Fruit fly (Drosophila melanogaster) whole organism, prepupa: ENCODE results near the gene Sfp24Bc.

Experiments
- Blimp-1 ChIP-seq: fragments of 200-800 bp; sonication (Bioruptor generic); optimal IDR thresholded peaks from 3 replicates; lab custom pipeline; 2017; ENCODE audit warnings: missing biosample characterization, missing genetic modification characterization, mild to moderate bottlenecking, moderate library complexity, missing genetic modification reagents
- CG10631 ChIP-seq: fragments of 200-800 bp; sonication (Bioruptor generic); optimal IDR thresholded peaks from 2 replicates; lab custom pipeline; 2016; ENCODE audit warnings: missing biosample characterization, missing genetic modification characterization
- CG10669 ChIP-seq: fragments of 200-800 bp; sonication (Bioruptor generic); optimal IDR thresholded peaks from 3 replicates; lab custom pipeline; 2018; ENCODE audit warnings: missing biosample characterization, mild to moderate bottlenecking, missing genetic modification characterization, moderate library complexity
- CG11294 ChIP-seq: fragments of 200-800 bp; sonication (Bioruptor generic); IDR thresholded peaks from 2 replicates; pipeline ENCODE4 v1.3.6; 2022; ENCODE audit warnings: missing biosample characterization, missing genetic modification characterization
- CG11762 ChIP-seq: fragments of 200-800 bp; sonication (Bioruptor generic); optimal IDR thresholded peaks from 3 replicates; lab custom pipeline; 2016; ENCODE audit warnings: missing biosample characterization, missing genetic modification characterization; ENCODE audit not compliant: insufficient read depth
- CG15336 ChIP-seq: fragments of 200-800 bp; sonication (Bioruptor generic); IDR thresholded peaks from 2 replicates; pipeline ENCODE4 v1.3.6; 2022; ENCODE audit warnings: missing biosample characterization, missing genetic modification characterization
- CG3032 ChIP-seq: fragments of 200-800 bp; optimal IDR thresholded peaks from 2 replicates; lab custom pipeline; 2019; ENCODE audit warnings: missing biosample characterization, mild to moderate bottlenecking, missing genetic modification characterization, moderate library complexity
- CG32006 ChIP-seq: fragments of 200-800 bp; sonication (Bioruptor generic); optimal IDR thresholded peaks from 3 replicates; lab custom pipeline; 2017; ENCODE audit warnings: missing biosample characterization, mild to moderate bottlenecking, missing genetic modification characterization
- CG4318 ChIP-seq: fragments of 200-800 bp; sonication (Bioruptor generic); optimal IDR thresholded peaks from 3 replicates; lab custom pipeline; 2017; ENCODE audit warnings: missing biosample characterization, mild to moderate bottlenecking, missing genetic modification characterization
- CG6163 ChIP-seq: fragments of 200-800 bp; sonication (Bioruptor generic); IDR thresholded peaks from 3 replicates; pipeline ENCODE4 v1.3.6; 2022; ENCODE audit warnings: missing biosample characterization, missing genetic modification characterization
- CG6276 ChIP-seq: fragments of 200-800 bp; sonication (Bioruptor generic); optimal IDR thresholded peaks from 2 replicates; lab custom pipeline; 2017; ENCODE audit warnings: missing biosample characterization, mild to moderate bottlenecking, missing genetic modification characterization
- CG6854 ChIP-seq: fragments of 200-800 bp; sonication (Bioruptor generic); optimal IDR thresholded peaks from 2 replicates; lab custom pipeline; 2017; ENCODE audit warnings: missing biosample characterization, mild to moderate bottlenecking, missing genetic modification characterization
- CG7368 ChIP-seq: fragments of 200-800 bp; sonication (Bioruptor generic); optimal IDR thresholded peaks from 3 replicates; lab custom pipeline; 2016; ENCODE audit warnings: missing biosample characterization, missing genetic modification characterization
- CG8119 ChIP-seq: fragments of 200-800 bp; sonication (Bioruptor generic); IDR thresholded peaks from 3 replicates; pipeline ENCODE4 v1.3.6; 2022; ENCODE audit warnings: missing biosample characterization, missing genetic modification characterization
- CG8319 ChIP-seq: fragments of 200-800 bp; sonication (Bioruptor generic); optimal IDR thresholded peaks from 3 replicates; lab custom pipeline; 2016; ENCODE audit warnings: missing biosample characterization, missing genetic modification characterization
- CG8632 ChIP-seq: fragments of 200-800 bp; sonication (Bioruptor generic); optimal IDR thresholded peaks from 3 replicates; lab custom pipeline; 2016; ENCODE audit warnings: missing biosample characterization, missing genetic modification characterization
- Eip75B ChIP-seq: fragments of 200-800 bp; sonication (Bioruptor generic); optimal IDR thresholded peaks from 3 replicates; lab custom pipeline; 2016; ENCODE audit warnings: missing biosample characterization, missing genetic modification characterization
- Eip78C ChIP-seq: fragments of 200-800 bp; sonication (Bioruptor generic); peaks from one replicate; lab custom pipeline; 2016; ENCODE audit warnings: missing biosample characterization, missing genetic modification characterization
- Eip93F ChIP-seq: fragments of 200-800 bp; sonication (Bioruptor generic); optimal IDR thresholded peaks from 2 replicates; lab custom pipeline; 2016; ENCODE audit warnings: missing biosample characterization, mild to moderate bottlenecking, missing genetic modification characterization
- Ets21C ChIP-seq: fragments of 200-800 bp; sonication (Bioruptor generic); optimal IDR thresholded peaks from 3 replicates; lab custom pipeline; 2016; ENCODE audit warnings: missing biosample characterization, missing genetic modification characterization
- Ets96B ChIP-seq: fragments of 200-800 bp; optimal IDR thresholded peaks from 2 replicates; lab custom pipeline; 2019; ENCODE audit warnings: missing biosample characterization, mild to moderate bottlenecking, missing genetic modification characterization, moderate library complexity
- Gug ChIP-seq: fragments of 200-800 bp; sonication (Bioruptor generic); IDR thresholded peaks from 2 replicates; pipeline ENCODE4 v1.3.6; 2022; ENCODE audit warnings: missing biosample characterization, missing genetic modification characterization
- Hr38 ChIP-seq: sonication (Bioruptor generic); optimal IDR thresholded peaks from 2 replicates; lab custom pipeline; 2016; ENCODE audit warnings: missing biosample characterization, missing genetic modification characterization
- Hr4 ChIP-seq: fragments of 200-800 bp; sonication (Bioruptor generic); optimal IDR thresholded peaks from 3 replicates; lab custom pipeline; 2016; ENCODE audit warnings: missing biosample characterization, missing genetic modification characterization
- Lpt ChIP-seq: fragments of 200-800 bp; sonication (Bioruptor generic); optimal IDR thresholded peaks from 3 replicates; lab custom pipeline; 2016; ENCODE audit warnings: missing biosample characterization, missing genetic modification characterization
- Sox102F ChIP-seq: fragments of 200-800 bp; sonication (Bioruptor generic); optimal IDR thresholded peaks from 2 replicates; lab custom pipeline; 2016; ENCODE audit warnings: missing biosample characterization, mild to moderate bottlenecking, missing genetic modification characterization
- Sox14 ChIP-seq: fragments of 200-800 bp; sonication (Bioruptor generic); optimal IDR thresholded peaks from 3 replicates; lab custom pipeline; 2016; ENCODE audit warnings: missing biosample characterization, missing genetic modification characterization
- Sox15 ChIP-seq: fragments of 200-800 bp; sonication (Bioruptor generic); optimal IDR thresholded peaks from 3 replicates; lab custom pipeline; 2016; ENCODE audit warnings: missing biosample characterization, missing genetic modification characterization
- achi ChIP-seq: fragments of 200-800 bp; sonication (Bioruptor generic); optimal IDR thresholded peaks from 3 replicates; lab custom pipeline; 2016; ENCODE audit warnings: missing biosample characterization, missing genetic modification characterization
- cyc ChIP-seq: fragments of 200-800 bp; sonication (Bioruptor generic); optimal IDR thresholded peaks from 3 replicates; lab custom pipeline; 2016; ENCODE audit warnings: missing biosample characterization, missing genetic modification characterization
- dsx ChIP-seq: fragments of 200-800 bp; optimal IDR thresholded peaks from 3 replicates; lab custom pipeline; 2019; ENCODE audit warnings: missing biosample characterization, mild to moderate bottlenecking, missing genetic modification characterization, moderate library complexity; ENCODE audit not compliant: poor library complexity, severe bottlenecking
- eg ChIP-seq: fragments of 200-800 bp; sonication (Bioruptor generic); IDR thresholded peaks from 3 replicates; pipeline ENCODE4 v1.3.6; 2022; ENCODE audit warnings: missing biosample characterization, missing genetic modification characterization
- esn ChIP-seq: fragments of 200-800 bp; sonication (Bioruptor generic); optimal IDR thresholded peaks from 2 replicates; lab custom pipeline; 2016; ENCODE audit warnings: missing biosample characterization, mild to moderate bottlenecking, missing genetic modification characterization, moderate library complexity
- fd59A ChIP-seq: fragments of 200-800 bp; sonication (Bioruptor generic); optimal IDR thresholded peaks from 2 replicates; lab custom pipeline; 2017; ENCODE audit warnings: missing biosample characterization, mild to moderate bottlenecking, missing genetic modification characterization, missing genetic modification reagents
- fd85E ChIP-seq: fragments of 200-800 bp; sonication (Bioruptor generic); optimal IDR thresholded peaks from 3 replicates; lab custom pipeline; 2016; ENCODE audit warnings: missing biosample characterization, missing genetic modification characterization
- fkh ChIP-seq: fragments of 200-800 bp; sonication (Bioruptor generic); optimal IDR thresholded peaks from 3 replicates; lab custom pipeline; 2017; ENCODE audit warnings: missing biosample characterization, mild to moderate bottlenecking, missing genetic modification characterization, moderate library complexity
- lz ChIP-seq: fragments of 200-800 bp; sonication (Bioruptor generic); optimal IDR thresholded peaks from 3 replicates; lab custom pipeline; 2016; ENCODE audit warnings: missing biosample characterization, missing genetic modification characterization
- net ChIP-seq: fragments of 200-800 bp; sonication (Bioruptor generic); optimal IDR thresholded peaks from 3 replicates; lab custom pipeline; 2016; ENCODE audit warnings: missing biosample characterization, missing genetic modification characterization
- pdm3 ChIP-seq: fragments of 200-800 bp; sonication (Bioruptor generic); optimal IDR thresholded peaks from 3 replicates; lab custom pipeline; 2016; ENCODE audit warnings: missing biosample characterization, missing genetic modification characterization
- salr ChIP-seq, 2 experiments: fragments of 200-800 bp; sonication (Bioruptor generic); optimal IDR thresholded peaks; 3 replicates each; lab custom pipeline; 2016 to 2018; ENCODE audit warnings: missing biosample characterization in 2 of 2, missing genetic modification characterization in 2 of 2, mild to moderate bottlenecking in 1 of 2
- spab ChIP-seq: fragments of 200-800 bp; sonication (Bioruptor generic); optimal IDR thresholded peaks from 2 replicates; lab custom pipeline; 2017; ENCODE audit warnings: missing biosample characterization, mild to moderate bottlenecking, missing genetic modification characterization, missing genetic modification reagents
- ss ChIP-seq, 2 experiments: fragments of 200-800 bp; sonication (Bioruptor generic); optimal IDR thresholded peaks; 2 replicates in 1 of 2; 3 replicates in 1 of 2; lab custom pipeline; 2017 to 2018; ENCODE audit warnings: mild to moderate bottlenecking in 2 of 2, missing biosample characterization in 2 of 2, missing genetic modification characterization in 2 of 2, moderate library complexity in 1 of 2
- svp ChIP-seq: fragments of 200-800 bp; sonication (Bioruptor generic); peaks from one replicate; lab custom pipeline; 2016; ENCODE audit warnings: missing biosample characterization, missing genetic modification characterization

Sfp24Bc gene

DNA sequence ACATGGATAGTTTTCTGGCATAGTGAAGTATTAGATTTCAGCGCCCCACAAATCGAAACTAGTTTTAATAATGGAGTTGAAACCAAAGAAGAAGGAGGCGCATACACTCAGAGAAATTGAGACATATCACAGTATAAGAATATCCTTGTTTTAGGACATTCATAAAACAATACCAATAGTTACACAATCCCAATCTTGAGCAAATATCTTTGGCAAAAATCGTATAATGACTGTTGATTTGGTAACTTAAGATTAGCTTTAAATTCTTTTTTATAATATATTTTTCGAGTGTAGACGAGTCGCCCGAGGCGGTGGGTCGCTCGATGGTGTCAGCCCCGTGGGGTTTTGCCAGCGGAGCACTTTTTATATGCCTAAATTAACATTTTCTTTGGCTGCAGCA is 34.9 kb downstream of the Sfp24Bc start:
- no peak for TF ChIP-seq CG8319 (GFP tag; lab: Kevin White, UChicago)
- no peak for TF ChIP-seq CG11294 (GFP tag; lab: Robert Waterston, UW)
- TF ChIP-seq Hr4 (GFP tag; lab: Kevin White, UChicago): peak; percentile 78
- TF ChIP-seq net (GFP tag; lab: Kevin White, UChicago): peak; percentile 46
- TF ChIP-seq Lpt: peak; percentile 39
- peak; percentile 75 for TF ChIP-seq CG32006
- TF ChIP-seq CG6276 (GFP tag; lab: Kevin White, UChicago): peak; percentile 39
- peak; percentile 68 for TF ChIP-seq CG6163 (GFP tag; lab: Robert Waterston, UW)
- no peak for TF ChIP-seq Sox102F (GFP tag; lab: Kevin White, UChicago)
- TF ChIP-seq salr (GFP tag; optimal IDR thresholded peaks at IDR 0.05; lab: Kevin White, UChicago): peak in 1 of 2 experiments; percentile 11
- TF ChIP-seq CG15336 (GFP tag; lab: Robert Waterston, UW): peak; percentile 86
- TF ChIP-seq pdm3 (GFP tag; lab: Kevin White, UChicago): no peak
- no peak for TF ChIP-seq ss (GFP tag; optimal IDR thresholded peaks at IDR 0.05; lab: Kevin White, UChicago)
- TF ChIP-seq CG10669 (GFP tag; lab: Kevin White, UChicago): no peak
- no peak for TF ChIP-seq lz (GFP tag; lab: Kevin White, UChicago)
- TF ChIP-seq CG6854 (GFP tag; lab: Kevin White, UChicago): no peak
- TF ChIP-seq CG4318 (GFP tag; lab: Kevin White, UChicago): peak; percentile 41
- TF ChIP-seq CG8119 (GFP tag; lab: Robert Waterston, UW): peak; percentile 70
- TF ChIP-seq Eip78C (GFP tag; lab: Kevin White, UChicago): peak; percentile 80
- no peak for TF ChIP-seq fd85E (GFP tag; lab: Kevin White, UChicago)
- TF ChIP-seq eg (GFP tag; lab: Robert Waterston, UW): 0 out of 3 replicates have a peak, but pooled peaks have one; percentile 55
- TF ChIP-seq CG10631 (GFP tag; lab: Kevin White, UChicago): no peak

DNA sequence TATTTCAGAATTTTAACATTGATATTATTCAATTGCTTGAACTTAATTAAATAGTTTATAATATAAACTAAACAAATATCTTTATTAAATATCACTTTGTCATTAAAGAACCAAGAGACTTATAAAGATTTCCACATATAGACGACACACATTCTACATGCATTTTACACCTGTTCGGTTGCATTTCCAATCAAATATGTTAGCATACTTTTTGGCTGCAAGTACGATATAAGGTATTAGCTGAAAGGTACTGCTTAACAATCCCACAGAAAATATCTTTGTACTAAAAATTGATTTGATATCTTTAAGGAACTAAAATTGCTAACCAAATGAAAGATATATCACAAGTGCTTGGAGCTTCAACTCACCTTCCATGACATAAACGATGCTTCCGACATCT is 36.5 kb downstream of the Sfp24Bc start:
- TF ChIP-seq svp (GFP tag; lab: Kevin White, UChicago) (peak; percentile 46), Gug (GFP tag; lab: Robert Waterston, UW) (no peak)

DNA sequence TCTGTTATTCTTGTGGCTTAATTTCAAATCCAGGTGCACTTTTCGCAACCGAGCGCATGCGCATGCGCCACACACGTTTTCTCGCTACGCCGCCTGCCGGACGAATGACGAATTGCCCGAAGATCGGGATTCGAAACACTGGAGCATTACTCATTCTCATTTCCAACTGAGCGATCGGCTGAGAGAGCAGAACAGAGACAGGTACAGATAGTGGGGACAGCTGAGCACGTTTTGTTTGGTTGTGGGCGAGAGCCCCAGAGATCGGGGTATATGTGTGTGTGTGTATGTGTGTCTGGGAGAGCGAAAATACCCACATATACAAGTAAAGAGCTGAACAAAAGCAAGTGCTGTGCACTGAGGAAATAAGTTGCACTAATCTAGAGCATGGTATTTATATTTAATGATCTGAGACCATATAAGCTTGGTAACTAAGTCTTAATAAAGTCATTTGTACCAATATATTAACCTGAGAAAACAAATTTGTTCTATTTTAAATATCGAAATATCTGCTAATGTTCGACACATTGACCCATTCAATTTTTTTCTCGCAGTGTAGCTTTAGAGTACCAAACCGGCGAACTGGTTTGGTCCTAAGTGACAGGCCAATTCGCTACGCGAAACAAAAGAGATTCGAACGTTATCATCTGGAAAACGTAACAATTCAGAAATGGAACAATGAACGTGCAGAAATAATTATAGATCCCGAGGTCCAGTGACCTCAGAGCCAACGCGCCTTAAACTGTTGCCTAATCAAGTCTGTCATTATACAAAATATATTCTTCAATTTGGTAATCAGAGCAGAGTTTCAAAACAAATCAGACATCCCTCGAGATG is 38.1 kb downstream of the Sfp24Bc start:
- TF ChIP-seq dsx (GFP tag; lab: Kevin White, UChicago): peak; percentile 92
- peak; percentile 88 for TF ChIP-seq fd59A
- TF ChIP-seq CG8119 (GFP tag; lab: Robert Waterston, UW): peak; percentile 98
- peak; percentile 87 for TF ChIP-seq CG4318 (GFP tag; lab: Kevin White, UChicago)
- peak; percentile 95 for TF ChIP-seq Sox102F (GFP tag; lab: Kevin White, UChicago)
- peak; percentile 93 for TF ChIP-seq achi (GFP tag; lab: Kevin White, UChicago)
- TF ChIP-seq fd85E (GFP tag; lab: Kevin White, UChicago): peak; percentile 95
- peak; percentile 99 for TF ChIP-seq CG6276 (GFP tag; lab: Kevin White, UChicago)
- peak; percentile 95 for TF ChIP-seq cyc (GFP tag; lab: Kevin White, UChicago)
- peak; percentile 99 for TF ChIP-seq eg (GFP tag; lab: Robert Waterston, UW)
- TF ChIP-seq salr (GFP tag; optimal IDR thresholded peaks at IDR 0.05; lab: Kevin White, UChicago): peak; percentile 86 to 93
- TF ChIP-seq CG10631 (GFP tag; lab: Kevin White, UChicago): peak; percentile 89
- peak; percentile 94 for TF ChIP-seq CG8632 (GFP tag; lab: Kevin White, UChicago)
- peak; percentile 77 for TF ChIP-seq fkh (GFP tag; lab: Kevin White, UChicago)
- peak; percentile 93 for TF ChIP-seq Hr4 (GFP tag; lab: Kevin White, UChicago)
- peak; percentile 99 for TF ChIP-seq CG3032 (tag; lab: Kevin White, UChicago)
- TF ChIP-seq ss (GFP tag; optimal IDR thresholded peaks at IDR 0.05; lab: Kevin White, UChicago): peak; percentile 90 to 91
- peak; percentile 96 for TF ChIP-seq Blimp-1
- peak; percentile 99 for TF ChIP-seq CG10669 (GFP tag; lab: Kevin White, UChicago)
- TF ChIP-seq pdm3 (GFP tag; lab: Kevin White, UChicago): peak; percentile 94
- TF ChIP-seq CG11762 (GFP tag; lab: Kevin White, UChicago): peak; percentile 99
- peak; percentile 97 for TF ChIP-seq Sox14 (GFP tag; lab: Kevin White, UChicago)
- peak; percentile 97 for TF ChIP-seq Eip93F (GFP tag; lab: Kevin White, UChicago)
- TF ChIP-seq CG7368: peak; percentile 98
- no peak for TF ChIP-seq Hr38
- TF ChIP-seq net (GFP tag; lab: Kevin White, UChicago): peak; percentile 94
- peak; percentile 98 for TF ChIP-seq Eip75B
- peak; percentile 89 for TF ChIP-seq Ets21C (GFP tag; lab: Kevin White, UChicago)
- peak; percentile 94 for TF ChIP-seq lz (GFP tag; lab: Kevin White, UChicago)
- TF ChIP-seq Ets96B (tag; lab: Kevin White, UChicago): peak; percentile 95
- TF ChIP-seq esn (GFP tag; lab: Kevin White, UChicago): peak; percentile 97
- peak; percentile 88 for TF ChIP-seq Sox15 (GFP tag; lab: Kevin White, UChicago)
- TF ChIP-seq spab: peak; percentile 99
